Fruit fly (Drosophila melanogaster) whole organism, embryonic: ENCODE results near the gene CG15212.

Experiments
- CG11398 ChIP-seq: fragments of 200-800 bp; sonication (Bioruptor generic); optimal IDR thresholded peaks from 2 replicates; lab custom pipeline; 2016; ENCODE audit warnings: missing biosample characterization, missing genetic modification characterization
- CG7271 ChIP-seq: fragments of 200-800 bp; sonication (Bioruptor generic); optimal IDR thresholded peaks from 2 replicates; lab custom pipeline; 2018; ENCODE audit warnings: missing biosample characterization, mild to moderate bottlenecking, missing genetic modification characterization, moderate library complexity
- Sin3A ChIP-seq: fragments of >200 bp; optimal IDR thresholded peaks from 2 replicates; lab custom pipeline; 2018
- bbx ChIP-seq: fragments of 200-800 bp; sonication (Bioruptor generic); IDR thresholded peaks from 2 replicates; pipeline ENCODE4 v1.3.6; 2022; ENCODE audit warnings: missing biosample characterization, missing genetic modification characterization; ENCODE audit not compliant: partially characterized antibody
- danr ChIP-seq: fragments of 200-800 bp; sonication (Bioruptor generic); IDR thresholded peaks from 2 replicates; pipeline ENCODE4 v1.3.6; 2022; ENCODE audit warnings: missing biosample characterization, missing genetic modification characterization
- gt ChIP-seq: fragments of 200-800 bp; sonication (Bioruptor generic); IDR thresholded peaks from 2 replicates; pipeline ENCODE4 v1.3.6; 2022; ENCODE audit warnings: missing biosample characterization, missing genetic modification characterization
- sima ChIP-seq: fragments of 200-800 bp; sonication (Bioruptor generic); optimal IDR thresholded peaks from 2 replicates; lab custom pipeline; 2016; ENCODE audit warnings: missing biosample characterization, missing genetic modification characterization
- trh ChIP-seq: fragments of 200-800 bp; sonication (Bioruptor generic); optimal IDR thresholded peaks from 2 replicates; lab custom pipeline; 2016; ENCODE audit warnings: missing biosample characterization, missing genetic modification characterization
- usp ChIP-seq: fragments of >200 bp; optimal IDR thresholded peaks from 2 replicates; lab custom pipeline; 2017; ENCODE audit warnings: missing biosample characterization, missing genetic modification characterization

- TF ChIP-seq bbx (GFP tag; lab: Robert Waterston, UW): no peak
- peak; percentile 7 for TF ChIP-seq sima (GFP tag; lab: Kevin White, UChicago)
- no peak for TF ChIP-seq Sin3A (lab: Kevin White, UChicago)
- peak; percentile 0 for TF ChIP-seq trh (GFP tag; lab: Kevin White, UChicago)
- TF ChIP-seq CG7271 (tag; lab: Kevin White, UChicago): no peak
- TF ChIP-seq CG11398 (GFP tag; lab: Kevin White, UChicago): peak; percentile 38
- 0 out of 2 replicates have a peak, but pooled peaks have one; percentile 36 for TF ChIP-seq gt
- TF ChIP-seq usp (GFP tag; lab: Kevin White, UChicago): no peak
- 0 out of 2 replicates have a peak, but pooled peaks have one; percentile 28 for TF ChIP-seq danr (GFP tag; lab: Robert Waterston, UW)
Observed at dm6 chr3L:5154917-5155613, 23.7 kb downstream of the CG15212 start.
